Worm (Caenorhabditis elegans): ENCODE results near the gene dph-7.

ce11 chrIII:13307107-13307506, 7.8 kb upstream of the dph-7 start, which contains the start of the genes klp-19 and slc-36.1:
- peak; percentile 66 for TF ChIP-seq snu-23 (GFP tag; optimal IDR thresholded peaks at IDR 0.05)
- TF ChIP-seq efl-1 (optimal IDR thresholded peaks at IDR 0.05): peak; percentile 76 to 83
- peak; percentile 88 to 98 for TF ChIP-seq efl-1 (GFP tag; optimal IDR thresholded peaks at IDR 0.05 in 1 of 2)
- TF ChIP-seq nhr-90 (tag; optimal IDR thresholded peaks at IDR 0.05; ENCODE audit: poor library complexity): peak; percentile 13
- peak; percentile 62 to 68 for TF ChIP-seq lsy-2 (tag; optimal IDR thresholded peaks at IDR 0.05)
- no peak for TF ChIP-seq alr-1 (tag; optimal IDR thresholded peaks at IDR 0.05; ENCODE audit: borderline replicate concordance)
- peak; percentile 74 for TF ChIP-seq mep-1 (tag; optimal IDR thresholded peaks at IDR 0.05)
- TF ChIP-seq hlh-17 (GFP tag; optimal IDR thresholded peaks at IDR 0.05; ENCODE audit: borderline replicate concordance): no peak
- TF ChIP-seq ceh-63 (GFP tag; optimal IDR thresholded peaks at IDR 0.05): no peak
- TF ChIP-seq aha-1 (tag; optimal IDR thresholded peaks at IDR 0.05): no peak
- TF ChIP-seq pqm-1 (tag; optimal IDR thresholded peaks at IDR 0.05): no peak
- TF ChIP-seq unc-130 (tag; optimal IDR thresholded peaks at IDR 0.05): peak; percentile 17

Measured in whole organism, L1 larva.